Worm (Caenorhabditis elegans): ENCODE data around the gene Y49E10.30.
A peak's percentile ranks its signal among the peaks of the same experiment; 100 is the strongest.

The Y49E10.30 gene

ce11 chrIII:12399709-12400108 is 13.0 kb downstream of the Y49E10.30 start (continued):
- TF ChIP-seq mel-28 (tag; optimal IDR thresholded peaks at IDR 0.05; ENCODE audit: borderline replicate concordance), result no peak
- no peak for TF ChIP-seq hlh-12 (tag; optimal IDR thresholded peaks at IDR 0.05)
- TF ChIP-seq nhr-90 (tag; optimal IDR thresholded peaks at IDR 0.05), result peak; percentile 49
- peak; percentile 87 for TF ChIP-seq lin-26 (GFP tag; IDR thresholded peaks at IDR 0.05)
- peak; percentile 10 for TF ChIP-seq ztf-26 (tag; optimal IDR thresholded peaks at IDR 0.05)
- TF ChIP-seq ztf-6 (GFP tag; IDR thresholded peaks at IDR 0.05), result no peak
- peak; percentile 11 for TF ChIP-seq T07F8.4 (tag; optimal IDR thresholded peaks at IDR 0.05)
- no peak for TF ChIP-seq Y67H2A.10 (GFP tag; conservative IDR thresholded peaks at IDR 0.05)
- peak; percentile 67 for TF ChIP-seq rpc-1 (optimal IDR thresholded peaks at IDR 0.05)
- peak; percentile 79 for TF ChIP-seq rpc-1 (tag; optimal IDR thresholded peaks at IDR 0.05)
- peak; percentile 11 for TF ChIP-seq repo-1 (tag; optimal IDR thresholded peaks at IDR 0.05)
- no peak for TF ChIP-seq F33H1.4 (GFP tag; IDR thresholded peaks at IDR 0.05)
- no peak for TF ChIP-seq ztf-25 (GFP tag; IDR thresholded peaks at IDR 0.05)
- peak; percentile 7 for TF ChIP-seq ztf-18 (tag; optimal IDR thresholded peaks at IDR 0.05)
- TF ChIP-seq nfya-2 (GFP tag; IDR thresholded peaks at IDR 0.05), result no peak
- no peak for TF ChIP-seq lin-40 (tag; optimal IDR thresholded peaks at IDR 0.05)
- no peak for TF ChIP-seq B0035.1 (tag; optimal IDR thresholded peaks at IDR 0.05)
- TF ChIP-seq ets-4 (GFP tag; optimal IDR thresholded peaks at IDR 0.05), result no peak
- TF ChIP-seq madf-3 (GFP tag; IDR thresholded peaks at IDR 0.05), result no peak
- TF ChIP-seq Y79H2A.3 (GFP tag; conservative IDR thresholded peaks at IDR 0.05), result 0 out of 2 replicates have a peak, but pooled peaks have one; percentile 18
- peak; percentile 23 for TF ChIP-seq lin-54 (GFP tag; optimal IDR thresholded peaks at IDR 0.05)
- TF ChIP-seq akir-1 (GFP tag; optimal IDR thresholded peaks at IDR 0.05), result no peak
- TF ChIP-seq ccch-3 (GFP tag; optimal IDR thresholded peaks at IDR 0.05), result no peak
- TF ChIP-seq tbp1 (GFP tag; optimal IDR thresholded peaks at IDR 0.05), result peak; percentile 91
- 0 out of 2 replicates have a peak, but pooled peaks have one; percentile 29 for TF ChIP-seq Y56A3A.18 (GFP tag; IDR thresholded peaks at IDR 0.05)
- peak; percentile 15 for TF ChIP-seq somi-1 (GFP tag; optimal IDR thresholded peaks at IDR 0.05)
- 0 out of 2 replicates have a peak, but pooled peaks have one; percentile 18 for TF ChIP-seq C06A6.2 (GFP tag; conservative IDR thresholded peaks at IDR 0.05)
- TF ChIP-seq snpc-4 (GFP tag; optimal IDR thresholded peaks at IDR 0.05), result peak; percentile 31
- TF ChIP-seq snpc-4 (tag; optimal IDR thresholded peaks at IDR 0.05), result peak in 1 of 4 experiments; percentile 5
- TF ChIP-seq hmg-20 (GFP tag; IDR thresholded peaks at IDR 0.05), result peak; percentile 50; the same call in 1 of the 2 replicates
- TF ChIP-seq lsl-1 (GFP tag; optimal IDR thresholded peaks at IDR 0.05), result peak; percentile 41
- TF ChIP-seq ceh-27 (GFP tag; optimal IDR thresholded peaks at IDR 0.05), result no peak
- TF ChIP-seq cebp-1 (GFP tag; IDR thresholded peaks at IDR 0.05), result no peak
- TF ChIP-seq cebp-1 (tag; optimal IDR thresholded peaks at IDR 0.05), result peak; percentile 48
- no peak for TF ChIP-seq dpl-1 (GFP tag; optimal IDR thresholded peaks at IDR 0.05)
- no peak for TF ChIP-seq efl-1 (GFP tag; optimal IDR thresholded peaks at IDR 0.05)
- TF ChIP-seq mes-4 (tag; optimal IDR thresholded peaks at IDR 0.05), result peak; percentile 5
- 0 out of 2 replicates have a peak, but pooled peaks have one; percentile 57 for TF ChIP-seq aptf-3 (GFP tag; IDR thresholded peaks at IDR 0.05)
- TF ChIP-seq nhr-179 (tag; optimal IDR thresholded peaks at IDR 0.05), result no peak
- TF ChIP-seq zfh-2 (GFP tag; conservative IDR thresholded peaks at IDR 0.05), result no peak
- TF ChIP-seq egrh-3 (GFP tag; IDR thresholded peaks at IDR 0.05), result no peak
- no peak for TF ChIP-seq F39B2.1 (GFP tag; IDR thresholded peaks at IDR 0.05)
- no peak for TF ChIP-seq sea-2 (GFP tag; IDR thresholded peaks at IDR 0.05)
